Worm (Caenorhabditis elegans): ENCODE measurements around the gene C38C3.6.

Gene C38C3.6

DNA sequence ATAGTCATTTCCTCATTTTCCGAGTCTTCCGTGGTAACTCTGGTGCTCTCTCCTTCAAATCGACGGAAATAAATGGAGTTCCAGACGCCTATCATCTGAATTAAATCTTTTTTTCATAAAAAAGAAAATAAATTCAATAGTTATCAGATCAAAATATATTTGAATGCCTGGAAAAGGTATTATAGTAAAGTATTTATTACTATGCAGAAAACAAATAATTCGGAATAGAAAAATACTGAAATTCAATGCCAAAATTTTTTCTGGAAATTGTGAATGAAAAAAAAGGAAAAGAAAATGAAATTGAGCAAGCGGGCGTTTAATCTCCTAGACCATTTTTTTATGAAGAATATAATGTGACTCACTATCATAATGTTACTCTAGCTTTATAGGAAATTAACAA, at the start of gene C38C3.6:
Gene C38C3.6, minus strand, starts transcription at position 101 of the 400 bp plus-strand sequence.
- TF ChIP-seq madf-2 (tag; optimal IDR thresholded peaks at IDR 0.05) (no peak), ceh-45 (GFP tag; IDR thresholded peaks at IDR 0.05) (no peak), unc-86 (tag; optimal IDR thresholded peaks at IDR 0.05) (no peak)

DNA sequence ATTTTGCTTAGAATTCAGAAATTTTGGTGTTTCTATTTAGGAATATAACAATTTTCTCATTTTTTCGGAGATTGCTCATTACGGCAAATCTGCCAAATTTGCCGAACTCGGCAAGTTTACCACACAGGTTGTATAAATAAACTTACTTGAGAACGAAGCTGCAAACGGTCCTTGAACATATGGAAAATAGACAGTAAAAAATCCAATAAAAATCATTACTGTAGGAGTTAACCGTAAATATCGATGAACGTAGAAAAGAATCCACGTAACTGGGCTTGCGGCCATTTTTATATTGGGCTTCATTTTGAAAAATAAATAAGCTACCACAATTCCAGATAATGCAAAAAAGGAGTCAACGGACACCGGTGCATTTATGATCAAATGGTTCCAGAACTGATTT, 48.8 kb upstream of the C38C3.6 start:
- TF ChIP-seq Y22D7AL.16 (tag; optimal IDR thresholded peaks at IDR 0.05): no peak
- TF ChIP-seq ceh-18 (tag; optimal IDR thresholded peaks at IDR 0.05): no peak
- no peak for TF ChIP-seq hlh-6 (tag; optimal IDR thresholded peaks at IDR 0.05)
- TF ChIP-seq fkh-10 (GFP tag; optimal IDR thresholded peaks at IDR 0.05): no peak
- no peak for TF ChIP-seq sdc-2 (tag; optimal IDR thresholded peaks at IDR 0.05)
- no peak for TF ChIP-seq ama-1 (optimal IDR thresholded peaks at IDR 0.05)
- no peak for TF ChIP-seq C08G9.2 (tag; optimal IDR thresholded peaks at IDR 0.05)
- no peak for TF ChIP-seq madf-2 (tag; optimal IDR thresholded peaks at IDR 0.05)
- TF ChIP-seq unc-55 (GFP tag; optimal IDR thresholded peaks at IDR 0.05): no peak
- no peak for TF ChIP-seq ceh-45 (GFP tag; IDR thresholded peaks at IDR 0.05)
- TF ChIP-seq lim-6 (tag; optimal IDR thresholded peaks at IDR 0.05): no peak
- no peak for TF ChIP-seq pax-1 (tag; optimal IDR thresholded peaks at IDR 0.05)
- TF ChIP-seq fax-1 (tag; optimal IDR thresholded peaks at IDR 0.05): no peak
- no peak for TF ChIP-seq dmd-4 (tag; optimal IDR thresholded peaks at IDR 0.05; ENCODE audit: borderline replicate concordance)
- no peak for TF ChIP-seq ztf-16 (tag; optimal IDR thresholded peaks at IDR 0.05)
- no peak for TF ChIP-seq unc-3 (GFP tag; conservative IDR thresholded peaks at IDR 0.05)
- TF ChIP-seq unc-3 (tag; optimal IDR thresholded peaks at IDR 0.05): no peak
- TF ChIP-seq elt-2 (tag; optimal IDR thresholded peaks at IDR 0.05): no peak

DNA sequence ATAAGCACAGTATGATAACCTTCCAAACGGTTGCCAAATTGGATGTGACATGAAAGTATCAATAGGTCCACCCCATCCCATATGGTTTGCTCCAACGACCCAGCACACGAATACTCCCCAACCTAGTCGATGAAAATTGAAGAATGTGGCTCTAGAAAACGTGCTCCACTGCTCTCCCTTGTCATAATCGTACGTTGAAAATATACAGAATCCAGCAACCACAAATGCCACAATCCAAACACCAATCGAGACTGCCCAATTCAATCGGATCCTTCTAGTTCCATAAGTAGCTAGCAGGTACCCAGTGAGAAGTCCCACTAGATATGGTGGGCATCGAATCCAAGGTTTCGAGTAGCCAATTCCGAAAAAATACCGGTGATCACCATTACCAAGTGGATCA, 47.4 kb upstream of the C38C3.6 start:
- TF ChIP-seq sox-4 (tag; optimal IDR thresholded peaks at IDR 0.05) (no peak), ceh-45 (GFP tag; IDR thresholded peaks at IDR 0.05) (no peak), dve-1 (tag; optimal IDR thresholded peaks at IDR 0.05) (no peak), F13H6.1 (tag; optimal IDR thresholded peaks at IDR 0.05) (no peak), zip-5 (tag; optimal IDR thresholded peaks at IDR 0.05) (no peak), ceh-48 (tag; optimal IDR thresholded peaks at IDR 0.05) (no peak), K09A11.1 (tag; optimal IDR thresholded peaks at IDR 0.05; ENCODE audit: insufficient read depth) (no peak), elt-2 (tag; optimal IDR thresholded peaks at IDR 0.05) (no peak), pqm-1 (tag; optimal IDR thresholded peaks at IDR 0.05) (no peak), che-1 (tag; optimal IDR thresholded peaks at IDR 0.05) (no peak), elt-4 (tag; optimal IDR thresholded peaks at IDR 0.05) (no peak), lim-6 (tag; optimal IDR thresholded peaks at IDR 0.05) (no peak)

DNA sequence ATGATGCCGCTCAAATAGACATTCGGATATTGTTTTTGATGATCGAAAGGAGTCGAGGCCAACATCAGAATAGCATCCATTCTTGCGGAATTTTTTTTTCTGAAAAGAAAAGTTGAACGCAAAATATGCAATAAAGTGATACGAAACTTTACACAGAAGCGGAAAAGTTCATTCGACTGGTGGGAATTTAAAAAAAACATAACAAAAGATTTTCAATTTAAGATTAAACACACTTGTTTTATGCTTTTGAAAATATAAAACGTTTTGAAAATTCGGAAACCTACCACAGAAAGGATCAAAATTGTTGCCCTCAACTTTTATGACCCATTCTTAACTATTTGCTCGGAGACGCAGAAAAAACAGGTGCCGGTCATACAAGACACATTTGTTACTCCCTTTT, 45.6 kb upstream of the C38C3.6 start, which contains the start of gene K02H11.9:
Gene K02H11.9, minus strand, starts transcription at position 101 of the 400 bp plus-strand sequence.
- TF ChIP-seq rnt-1 (tag; optimal IDR thresholded peaks at IDR 0.05) (no peak), madf-2 (tag; optimal IDR thresholded peaks at IDR 0.05) (no peak), ama-1 (optimal IDR thresholded peaks at IDR 0.05) (no peak), K09A11.1 (tag; optimal IDR thresholded peaks at IDR 0.05; ENCODE audit: insufficient read depth) (no peak)

DNA sequence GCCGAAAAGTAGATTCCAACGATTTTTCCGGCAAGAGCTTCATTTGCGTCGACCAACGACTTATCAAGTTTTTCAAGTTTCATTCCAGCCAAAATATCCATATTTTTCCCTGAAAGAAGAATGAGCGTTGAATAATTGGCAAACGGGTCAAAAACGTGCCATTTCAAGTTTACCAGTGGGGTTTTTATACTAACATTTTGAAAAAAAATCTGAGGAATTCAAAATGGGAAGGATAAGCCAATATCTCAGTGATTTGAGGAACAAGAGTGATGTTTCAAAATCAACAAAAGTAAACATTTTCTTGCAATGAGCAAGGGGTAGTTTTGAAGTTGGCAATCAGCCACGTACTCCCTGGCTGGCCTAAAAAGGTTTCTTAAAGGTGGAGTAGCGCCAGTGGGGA, 42.9 kb upstream of the C38C3.6 start, which contains the start of gene trx-5:
Gene trx-5, minus strand, starts transcription at position 101 of the 400 bp plus-strand sequence.
- TF ChIP-seq pat-9 (tag; optimal IDR thresholded peaks at IDR 0.05) (no peak), pag-3 (tag; optimal IDR thresholded peaks at IDR 0.05; ENCODE audit: borderline replicate concordance) (no peak)

DNA sequence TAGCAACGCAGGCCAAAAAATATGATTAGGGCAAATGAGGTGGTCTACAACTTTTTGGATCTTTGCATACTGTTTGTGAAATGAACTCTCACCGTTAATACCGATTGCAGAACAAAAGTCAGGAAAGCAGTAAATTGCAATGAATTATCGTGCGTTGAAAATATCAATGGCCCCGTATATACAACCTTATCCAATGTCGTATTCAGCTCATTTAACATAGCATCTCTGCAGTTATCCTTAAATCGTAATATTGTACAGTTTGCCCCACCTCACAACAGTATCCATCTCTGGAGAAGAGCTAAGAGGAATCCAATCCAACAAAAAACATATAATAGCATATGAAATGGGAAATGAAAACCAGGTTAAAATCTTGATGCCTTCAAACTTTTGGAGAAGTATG, 41.0 kb upstream of the C38C3.6 start:
- TF ChIP-seq ceh-19 (GFP tag; optimal IDR thresholded peaks at IDR 0.05) (no peak), fkh-10 (GFP tag; optimal IDR thresholded peaks at IDR 0.05) (no peak), madf-2 (tag; optimal IDR thresholded peaks at IDR 0.05) (no peak), sox-4 (tag; optimal IDR thresholded peaks at IDR 0.05) (no peak), pha-4 (tag; optimal IDR thresholded peaks at IDR 0.05) (no peak), ceh-6 (GFP tag; optimal IDR thresholded peaks at IDR 0.05) (no peak), ahr-1 (tag; optimal IDR thresholded peaks at IDR 0.05) (no peak), pax-1 (tag; optimal IDR thresholded peaks at IDR 0.05) (no peak)
